Worm (Caenorhabditis elegans) whole organism, L2 larva: Measurements from ENCODE around the gene srh-171.
A peak's percentile ranks its signal among the peaks of the same experiment; 100 is the strongest.

ENCODE experiments used
- C34F6.9 ChIP-seq: fragments of 150-350 bp; optimal IDR thresholded peaks from 2 replicates; lab custom pipeline; 2014; ENCODE audit warnings: missing biosample characterization, missing genetic modification characterization
- F13H6.1 ChIP-seq: sonication (generic microtip); optimal IDR thresholded peaks from 2 replicates; lab custom pipeline; 2016; ENCODE audit warnings: missing genetic modification characterization, missing compliant biosample characterization
- Y55F3AM.14 ChIP-seq: fragments of 200-800 bp; sonication (Bioruptor generic); optimal IDR thresholded peaks from 2 replicates; lab custom pipeline; 2018; ENCODE audit warnings: mild to moderate bottlenecking, missing genetic modification characterization, missing compliant biosample characterization
- ZK546.5 ChIP-seq: sonication (generic microtip); optimal IDR thresholded peaks from 2 replicates; lab custom pipeline; 2017; ENCODE audit warnings: missing biosample characterization, missing genetic modification characterization
- ama-1 ChIP-seq: fragments of 150-350 bp; optimal IDR thresholded peaks from 2 replicates; lab custom pipeline; 2018; ENCODE audit warnings: inconsistent platforms
- ceh-82 ChIP-seq: fragments of 150-350 bp; optimal IDR thresholded peaks from 2 replicates; lab custom pipeline; 2014; ENCODE audit warnings: missing biosample characterization, missing genetic modification characterization
- crh-2 ChIP-seq: sonication (generic microtip); optimal IDR thresholded peaks from 2 replicates; lab custom pipeline; 2017; ENCODE audit warnings: missing biosample characterization, missing genetic modification characterization
- egl-27 ChIP-seq: sonication (generic microtip); optimal IDR thresholded peaks from 3 replicates; lab custom pipeline; 2017; ENCODE audit warnings: missing biosample characterization, missing genetic modification reagents, missing genetic modification characterization
- elt-1 ChIP-seq: fragments of 150-350 bp; optimal IDR thresholded peaks from 2 replicates; lab custom pipeline; 2014; ENCODE audit warnings: missing biosample characterization, missing genetic modification characterization
- fos-1 ChIP-seq: fragments of 150-350 bp; optimal IDR thresholded peaks from 2 replicates; lab custom pipeline; 2014; ENCODE audit warnings: missing biosample characterization, missing genetic modification characterization
- gmeb-1 ChIP-seq: fragments of 150-350 bp; optimal IDR thresholded peaks from 2 replicates; lab custom pipeline; 2014; ENCODE audit warnings: missing biosample characterization, missing genetic modification characterization
- lin-11 ChIP-seq: fragments of 150-350 bp; sonication (generic microtip); optimal IDR thresholded peaks from 2 replicates; lab custom pipeline; 2014; ENCODE audit warnings: missing biosample characterization, missing genetic modification characterization, inconsistent platforms, mixed read lengths
- lin-13 ChIP-seq: fragments of 150-350 bp; optimal IDR thresholded peaks from 2 replicates; lab custom pipeline; 2014; ENCODE audit warnings: missing biosample characterization, missing genetic modification reagents, missing genetic modification characterization
- lin-39 ChIP-seq: fragments of 150-350 bp; optimal IDR thresholded peaks from 2 replicates; lab custom pipeline; 2014; ENCODE audit warnings: missing biosample characterization, missing genetic modification reagents, missing genetic modification characterization
- lsy-2 ChIP-seq, 2 experiments: fragments of 150-350 bp in 1 of 2; sonication (generic microtip) in 1 of 2; optimal IDR thresholded peaks; 2 replicates each; lab custom pipeline; 2014 to 2017; ENCODE audit warnings: missing biosample characterization in 2 of 2, missing genetic modification characterization in 2 of 2
- mab-5 ChIP-seq: fragments of 150-350 bp; optimal IDR thresholded peaks from 2 replicates; lab custom pipeline; 2014; ENCODE audit warnings: missing biosample characterization, missing genetic modification characterization
- mbf-1 ChIP-seq: sonication (generic microtip); optimal IDR thresholded peaks from 2 replicates; lab custom pipeline; 2017; ENCODE audit warnings: missing biosample characterization, missing genetic modification characterization
- mdl-1 ChIP-seq, 2 experiments: fragments of 150-350 bp in 1 of 2; sonication (generic microtip) in 1 of 2; optimal IDR thresholded peaks; 2 replicates each; lab custom pipeline; 2017; ENCODE audit warnings: missing biosample characterization in 2 of 2, missing genetic modification characterization in 2 of 2
- nhr-11 ChIP-seq: fragments of 150-350 bp; optimal IDR thresholded peaks from 2 replicates; lab custom pipeline; 2014; ENCODE audit warnings: missing biosample characterization, missing genetic modification characterization
- nhr-12 ChIP-seq: fragments of 150-350 bp; optimal IDR thresholded peaks from 2 replicates; lab custom pipeline; 2014; ENCODE audit warnings: missing biosample characterization, missing genetic modification characterization
- nhr-129 ChIP-seq: fragments of 150-350 bp; optimal IDR thresholded peaks from 2 replicates; lab custom pipeline; 2014; ENCODE audit warnings: missing biosample characterization, missing genetic modification characterization
- nhr-237 ChIP-seq: fragments of 150-350 bp; optimal IDR thresholded peaks from 2 replicates; lab custom pipeline; 2014; ENCODE audit warnings: missing biosample characterization, missing genetic modification characterization
- nhr-25 ChIP-seq: fragments of 150-350 bp; sonication (generic microtip); optimal IDR thresholded peaks from 3 replicates; lab custom pipeline; 2014; ENCODE audit warnings: missing biosample characterization, missing genetic modification characterization
- nhr-6 ChIP-seq: fragments of 150-350 bp; optimal IDR thresholded peaks from 2 replicates; lab custom pipeline; 2014; ENCODE audit warnings: missing biosample characterization, missing genetic modification characterization
- nhr-77 ChIP-seq: fragments of 150-350 bp; optimal IDR thresholded peaks from 2 replicates; lab custom pipeline; 2014; ENCODE audit warnings: missing biosample characterization, missing genetic modification characterization
- sem-4 ChIP-seq: fragments of 150-350 bp; optimal IDR thresholded peaks from 2 replicates; lab custom pipeline; 2014; ENCODE audit warnings: missing biosample characterization, missing genetic modification reagents, missing genetic modification characterization
- skn-1 ChIP-seq: sonication (generic microtip); optimal IDR thresholded peaks from 2 replicates; lab custom pipeline; 2017; ENCODE audit warnings: missing biosample characterization, missing genetic modification characterization
- sma-3 ChIP-seq: sonication (generic microtip); optimal IDR thresholded peaks from 2 replicates; lab custom pipeline; 2016; ENCODE audit warnings: missing genetic modification reagents, missing genetic modification characterization, missing compliant biosample characterization
- sma-9 ChIP-seq, 2 experiments: fragments of 150-350 bp in 1 of 2; sonication (generic microtip) in 1 of 2; optimal IDR thresholded peaks; 2 replicates each; lab custom pipeline; 2014 to 2016; ENCODE audit warnings: missing genetic modification characterization in 2 of 2, mild to moderate bottlenecking in 1 of 2, missing biosample characterization in 1 of 2, missing compliant biosample characterization in 1 of 2, missing genetic modification reagents in 1 of 2, moderate library complexity in 1 of 2
- snpc-4 ChIP-seq: fragments of 150-350 bp; optimal IDR thresholded peaks from 2 replicates; lab custom pipeline; 2014; ENCODE audit warnings: missing biosample characterization, missing genetic modification characterization
- unc-39 ChIP-seq: fragments of 150-350 bp; optimal IDR thresholded peaks from 2 replicates; lab custom pipeline; 2014; ENCODE audit warnings: missing biosample characterization, missing genetic modification characterization
- unc-55 ChIP-seq: fragments of 150-350 bp; sonication (generic microtip); optimal IDR thresholded peaks from 3 replicates; lab custom pipeline; 2014; ENCODE audit warnings: missing biosample characterization, missing genetic modification reagents, missing genetic modification characterization
- unc-62 ChIP-seq: fragments of 150-350 bp; optimal IDR thresholded peaks from 2 replicates; lab custom pipeline; 2014; ENCODE audit warnings: missing biosample characterization, missing genetic modification reagents, missing genetic modification characterization
- zag-1 ChIP-seq: fragments of 150-350 bp; optimal IDR thresholded peaks from 2 replicates; lab custom pipeline; 2014; ENCODE audit warnings: missing biosample characterization, missing genetic modification characterization
- ztf-11 ChIP-seq: sonication (generic microtip); optimal IDR thresholded peaks from 2 replicates; lab custom pipeline; 2017; ENCODE audit warnings: missing biosample characterization, missing genetic modification characterization
- ztf-4 ChIP-seq: fragments of 150-350 bp; optimal IDR thresholded peaks from 2 replicates; lab custom pipeline; 2014; ENCODE audit warnings: missing biosample characterization, missing genetic modification characterization

The srh-171 gene

ce11 chrV:20002194-20002593, 36.7 kb downstream of the srh-171 start:
- TF ChIP-seq nhr-237 (no peak), nhr-11 (tag; lab: Kevin White, UChicago) (no peak)
- TF ChIP-seq, all 48 proteins: peak for 0

ce11 chrV:20004385-20004784, 38.9 kb downstream of the srh-171 start, which contains the start of gene unc-51:
Gene unc-51, minus strand, starts transcription at chrV:20004485.
- TF ChIP-seq lin-13 (GFP tag; lab: Kevin White, UChicago) (no peak), gmeb-1 (tag; lab: Kevin White, UChicago) (peak; percentile 41), crh-2 (tag; lab: Kevin White, UChicago) (peak; percentile 28), zag-1 (tag; lab: Kevin White, UChicago) (no peak), nhr-11 (tag; lab: Kevin White, UChicago) (no peak), ztf-11 (tag; lab: Kevin White, UChicago) (no peak), nhr-25 (peak; percentile 9), mab-5 (tag; lab: Kevin White, UChicago) (no peak), fos-1 (tag; lab: Kevin White, UChicago) (no peak)

- TF ChIP-seq nhr-12 (tag; lab: Kevin White, UChicago) (no peak), ztf-4 (peak; percentile 65), gmeb-1 (tag; lab: Kevin White, UChicago) (peak; percentile 52), nhr-129 (tag; lab: Kevin White, UChicago) (peak; percentile 87), egl-27 (tag; lab: Kevin White, UChicago) (peak; percentile 76), elt-1 (tag; lab: Kevin White, UChicago) (no peak), mdl-1 (tag; optimal IDR thresholded peaks at IDR 0.05; lab: Kevin White, UChicago) (peak; percentile 78 to 89), nhr-6 (tag; lab: Kevin White, UChicago) (peak; percentile 66), sma-9 (GFP tag; optimal IDR thresholded peaks at IDR 0.05; lab: Kevin White, UChicago) (peak; percentile 64), sma-9 (tag; optimal IDR thresholded peaks at IDR 0.05; lab: Kevin White, UChicago) (no peak), F13H6.1 (tag; lab: Kevin White, UChicago) (peak; percentile 88), ZK546.5 (tag; lab: Kevin White, UChicago) (no peak), lin-11 (peak; percentile 26), snpc-4 (tag; lab: Kevin White, UChicago) (peak; percentile 55), zag-1 (tag; lab: Kevin White, UChicago) (peak; percentile 77), ama-1 (lab: Kevin White, UChicago) (peak; percentile 28), nhr-25 (peak; percentile 2), unc-39 (tag; lab: Kevin White, UChicago) (no peak), ceh-82 (tag; lab: Kevin White, UChicago) (no peak), lsy-2 (tag; optimal IDR thresholded peaks at IDR 0.05; lab: Kevin White, UChicago) (peak; percentile 25 to 79), nhr-77 (tag; lab: Kevin White, UChicago) (no peak), sem-4 (tag; lab: Kevin White, UChicago) (peak; percentile 73), sma-3 (GFP tag; lab: Kevin White, UChicago) (peak; percentile 37), lin-13 (GFP tag; lab: Kevin White, UChicago) (peak; percentile 75), Y55F3AM.14 (GFP tag; lab: Kevin White, UChicago) (peak; percentile 41), fos-1 (tag; lab: Kevin White, UChicago) (peak; percentile 71), unc-62 (GFP tag; lab: Kevin White, UChicago) (no peak), crh-2 (tag; lab: Kevin White, UChicago) (peak; percentile 75), mab-5 (tag; lab: Kevin White, UChicago) (peak; percentile 71), C34F6.9 (peak; percentile 89), unc-55 (GFP tag; lab: Kevin White, UChicago) (peak; percentile 82), skn-1 (no peak), mbf-1 (tag; lab: Kevin White, UChicago) (no peak)
Observed at ce11 chrV:20005724-20006132, 40.2 kb downstream of the srh-171 start.

- TF ChIP-seq F13H6.1 (tag; lab: Kevin White, UChicago) = no peak
- TF ChIP-seq C34F6.9 = no peak
- TF ChIP-seq lin-13 (GFP tag; lab: Kevin White, UChicago) = no peak
- TF ChIP-seq nhr-129 (tag; lab: Kevin White, UChicago) = no peak
- no peak for TF ChIP-seq mbf-1 (tag; lab: Kevin White, UChicago)
- no peak for TF ChIP-seq lin-11
- no peak for TF ChIP-seq nhr-12 (tag; lab: Kevin White, UChicago)
- TF ChIP-seq ama-1 (lab: Kevin White, UChicago) = no peak
- TF ChIP-seq mdl-1 (tag; optimal IDR thresholded peaks at IDR 0.05; lab: Kevin White, UChicago) = no peak
- TF ChIP-seq mab-5 (tag; lab: Kevin White, UChicago) = no peak
- no peak for TF ChIP-seq Y55F3AM.14 (GFP tag; lab: Kevin White, UChicago)
- no peak for TF ChIP-seq lin-39 (tag; lab: Kevin White, UChicago)
Observed at ce11 chrV:20007470-20007869, 42.0 kb downstream of the srh-171 start, which contains the start of gene Y60A3A.23. Gene Y60A3A.23, plus strand, starts transcription at chrV:20007770.
